Worm (Caenorhabditis elegans) whole organism, mixed stage, embryonic: ENCODE measurements around the gene cyp-13A3.
A peak's percentile ranks its signal among the peaks of the same experiment; 100 is the strongest.

ENCODE experiments used
- M03D4.4 ChIP-seq: sonication (generic microtip); optimal IDR thresholded peaks from 2 replicates; lab custom pipeline; 2017; ENCODE audit warnings: mild to moderate bottlenecking, missing genetic modification characterization, missing compliant biosample characterization
- bed-3 ChIP-seq: fragments of 200-800 bp; sonication (Bioruptor generic); optimal IDR thresholded peaks from 3 replicates; lab custom pipeline; 2018; ENCODE audit warnings: mild to moderate bottlenecking, missing genetic modification characterization, moderate library complexity, missing compliant biosample characterization
- ceh-43 ChIP-seq: fragments of 200-800 bp; sonication (Bioruptor generic); optimal IDR thresholded peaks from 2 replicates; lab custom pipeline; 2018; ENCODE audit warnings: mild to moderate bottlenecking, missing genetic modification characterization, moderate library complexity, missing compliant biosample characterization
- ceh-83 ChIP-seq: fragments of 200-800 bp; sonication (Bioruptor generic); optimal IDR thresholded peaks from 2 replicates; lab custom pipeline; 2018; ENCODE audit warnings: mild to moderate bottlenecking, missing genetic modification characterization, missing compliant biosample characterization
- ces-1 ChIP-seq: fragments of 150-350 bp; optimal IDR thresholded peaks from 2 replicates; lab custom pipeline; 2014; ENCODE audit warnings: missing biosample characterization, missing genetic modification reagents, missing genetic modification characterization
- cnd-1 ChIP-seq: fragments of 200-800 bp; sonication (Bioruptor generic); optimal IDR thresholded peaks from 2 replicates; lab custom pipeline; 2018; ENCODE audit warnings: mild to moderate bottlenecking, missing genetic modification characterization, missing compliant biosample characterization
- drap-1 ChIP-seq: fragments of 200-800 bp; sonication (Bioruptor generic); optimal IDR thresholded peaks from 3 replicates; lab custom pipeline; 2018; ENCODE audit warnings: mild to moderate bottlenecking, missing genetic modification characterization, missing compliant biosample characterization
- elt-1 ChIP-seq: sonication (generic microtip); optimal IDR thresholded peaks from 2 replicates; lab custom pipeline; 2017; ENCODE audit warnings: missing genetic modification characterization, mild to moderate bottlenecking, missing compliant biosample characterization, antibody characterized with exemption, moderate library complexity, borderline replicate concordance; ENCODE audit not compliant: insufficient read depth
- flh-1 ChIP-seq: fragments of 200-800 bp; sonication (Bioruptor generic); optimal IDR thresholded peaks from 2 replicates; lab custom pipeline; 2018; ENCODE audit warnings: mild to moderate bottlenecking, missing genetic modification characterization, moderate library complexity, missing compliant biosample characterization
- hlh-1 ChIP-seq: fragments of 150-350 bp; optimal IDR thresholded peaks from 2 replicates; lab custom pipeline; 2014; ENCODE audit warnings: missing biosample characterization, missing genetic modification reagents, missing genetic modification characterization
- lin-32 ChIP-seq: fragments of 200-800 bp; sonication (Bioruptor generic); optimal IDR thresholded peaks from 2 replicates; lab custom pipeline; 2018; ENCODE audit warnings: mild to moderate bottlenecking, missing genetic modification characterization, missing compliant biosample characterization
- mab-5 ChIP-seq: fragments of 150-350 bp; optimal IDR thresholded peaks from 2 replicates; lab custom pipeline; 2014; ENCODE audit warnings: missing biosample characterization, missing genetic modification characterization
- mls-2 ChIP-seq: sonication (generic microtip); optimal IDR thresholded peaks from 2 replicates; lab custom pipeline; 2016; ENCODE audit warnings: mild to moderate bottlenecking, missing genetic modification characterization, moderate library complexity, missing compliant biosample characterization
- nhr-12 ChIP-seq: fragments of 150-350 bp; optimal IDR thresholded peaks from 2 replicates; lab custom pipeline; 2014; ENCODE audit warnings: missing biosample characterization, missing genetic modification characterization
- nhr-2 ChIP-seq: fragments of 150-350 bp; optimal IDR thresholded peaks from 2 replicates; lab custom pipeline; 2014; ENCODE audit warnings: missing biosample characterization, missing genetic modification characterization
- nhr-237 ChIP-seq: fragments of 150-350 bp; optimal IDR thresholded peaks from 2 replicates; lab custom pipeline; 2014; ENCODE audit warnings: missing biosample characterization, missing genetic modification characterization
- nhr-28 ChIP-seq: fragments of 150-350 bp; optimal IDR thresholded peaks from 2 replicates; lab custom pipeline; 2014; ENCODE audit warnings: missing biosample characterization, missing genetic modification characterization
- nhr-76 ChIP-seq: sonication (generic microtip); optimal IDR thresholded peaks from 2 replicates; lab custom pipeline; 2017; ENCODE audit warnings: missing biosample characterization, missing genetic modification characterization
- pha-4 ChIP-seq: fragments of 150-350 bp; optimal IDR thresholded peaks from 2 replicates; lab custom pipeline; 2018; ENCODE audit warnings: missing biosample characterization, missing genetic modification reagents, missing genetic modification characterization
- snpc-4 ChIP-seq: fragments of 150-350 bp; optimal IDR thresholded peaks from 2 replicates; lab custom pipeline; 2014; ENCODE audit warnings: missing biosample characterization, missing genetic modification characterization
- sptf-1 ChIP-seq: sonication (generic microtip); optimal IDR thresholded peaks from 2 replicates; lab custom pipeline; 2017; ENCODE audit warnings: mild to moderate bottlenecking, missing genetic modification characterization, moderate library complexity, missing compliant biosample characterization
- tbx-8 ChIP-seq: fragments of 200-800 bp; sonication (Bioruptor generic); optimal IDR thresholded peaks from 2 replicates; lab custom pipeline; 2018; ENCODE audit warnings: mild to moderate bottlenecking, missing genetic modification characterization, moderate library complexity, missing compliant biosample characterization
- unc-120 ChIP-seq: sonication (generic microtip); optimal IDR thresholded peaks from 2 replicates; lab custom pipeline; 2017; ENCODE audit warnings: missing genetic modification characterization, missing compliant biosample characterization; ENCODE audit not compliant: poor library complexity, severe bottlenecking
- unc-62 ChIP-seq: fragments of 150-350 bp; optimal IDR thresholded peaks from 2 replicates; lab custom pipeline; 2014; ENCODE audit warnings: missing biosample characterization, missing genetic modification reagents, missing genetic modification characterization
- zip-8 ChIP-seq: fragments of 150-350 bp; optimal IDR thresholded peaks from 2 replicates; lab custom pipeline; 2014; ENCODE audit warnings: missing biosample characterization, missing genetic modification characterization
- ztf-11 ChIP-seq: fragments of 150-350 bp; optimal IDR thresholded peaks from 2 replicates; lab custom pipeline; 2014; ENCODE audit warnings: missing biosample characterization, missing genetic modification characterization

The cyp-13A3 gene

ce11 chrII:9797664-9798063, 4.6 kb upstream of the cyp-13A3 start, which contains the start of gene cyp-13A4:
Gene cyp-13A4, minus strand, starts transcription at chrII:9797740.
- no peak for TF ChIP-seq lin-32
- TF ChIP-seq ztf-11 (tag; lab: Kevin White, UChicago), result no peak

ce11 chrII:9791185-9791584, 1.9 kb downstream of the cyp-13A3 start:
- no peak for TF ChIP-seq cnd-1 (tag; lab: Kevin White, UChicago)
- TF ChIP-seq unc-62 (GFP tag; lab: Kevin White, UChicago), result no peak
- TF ChIP-seq drap-1 (GFP tag; lab: Kevin White, UChicago), result no peak
- no peak for TF ChIP-seq nhr-28 (tag; lab: Kevin White, UChicago)
- TF ChIP-seq pha-4 (tag; lab: Kevin White, UChicago), result no peak
- no peak for TF ChIP-seq zip-8
- no peak for TF ChIP-seq mab-5 (tag; lab: Kevin White, UChicago)
- no peak for TF ChIP-seq tbx-8 (GFP tag; lab: Kevin White, UChicago)
- TF ChIP-seq ceh-83 (GFP tag; lab: Kevin White, UChicago), result no peak
- no peak for TF ChIP-seq M03D4.4 (tag; lab: Kevin White, UChicago)
- no peak for TF ChIP-seq ces-1 (GFP tag; lab: Kevin White, UChicago)
- TF ChIP-seq mls-2 (tag; lab: Kevin White, UChicago), result no peak

ce11 chrII:9787395-9788152, 5.5 kb downstream of the cyp-13A3 start, which contains the start of gene cyp-13A2:
Gene cyp-13A2, minus strand, starts transcription at chrII:9787629.
- TF ChIP-seq unc-62 (GFP tag; lab: Kevin White, UChicago) (peak; percentile 23), unc-120 (tag; lab: Kevin White, UChicago) (peak; percentile 52), sptf-1 (tag; lab: Kevin White, UChicago) (no peak), pha-4 (tag; lab: Kevin White, UChicago) (no peak), elt-1 (tag; lab: Kevin White, UChicago) (peak; percentile 44)

ce11 chrII:9786215-9786614, 6.9 kb downstream of the cyp-13A3 start:
- TF ChIP-seq nhr-76 (tag; lab: Kevin White, UChicago) (no peak), nhr-237 (no peak), ceh-43 (GFP tag; lab: Kevin White, UChicago) (no peak), ces-1 (GFP tag; lab: Kevin White, UChicago) (no peak), hlh-1 (tag; lab: Kevin White, UChicago) (no peak), mls-2 (tag; lab: Kevin White, UChicago) (no peak), zip-8 (no peak)

ce11 chrII:9782337-9782736, 10.8 kb downstream of the cyp-13A3 start, which contains the start of gene T10B9.14:
Gene T10B9.14, minus strand, starts transcription at chrII:9782437.
- TF ChIP-seq unc-120 (tag; lab: Kevin White, UChicago) (no peak), mls-2 (tag; lab: Kevin White, UChicago) (no peak), elt-1 (tag; lab: Kevin White, UChicago) (no peak), ceh-43 (GFP tag; lab: Kevin White, UChicago) (no peak)

- TF ChIP-seq tbx-8 (GFP tag; lab: Kevin White, UChicago) (no peak), ceh-43 (GFP tag; lab: Kevin White, UChicago) (no peak), nhr-2 (tag; lab: Kevin White, UChicago) (no peak), bed-3 (GFP tag; lab: Kevin White, UChicago) (no peak), flh-1 (GFP tag; lab: Kevin White, UChicago) (no peak), M03D4.4 (tag; lab: Kevin White, UChicago) (no peak), snpc-4 (tag; lab: Kevin White, UChicago) (no peak), nhr-76 (tag; lab: Kevin White, UChicago) (no peak), sptf-1 (tag; lab: Kevin White, UChicago) (no peak), nhr-12 (tag; lab: Kevin White, UChicago) (no peak), zip-8 (no peak)
These were observed 11.3 kb downstream of the cyp-13A3 start, which contains the start of gene cyp-13A1 for ce11 chrII:9781842-9782241. Gene cyp-13A1, minus strand, starts transcription at chrII:9781997.
